Worm (Caenorhabditis elegans) whole organism, young adult: Measurements from ENCODE around the gene F53C3.8.

Experiments used
- B0336.3 ChIP-seq: fragments of 200-800 bp; sonication (Bioruptor generic); IDR thresholded peaks from 2 replicates; pipeline ENCODE4 v1.3.6; 2022; ENCODE audit warnings: missing genetic modification characterization, missing compliant biosample characterization
- F33H1.4 ChIP-seq: fragments of 200-800 bp; sonication (Bioruptor generic); IDR thresholded peaks from 2 replicates; pipeline ENCODE4 v1.3.6; 2022; ENCODE audit warnings: missing genetic modification reagents, missing genetic modification characterization, missing compliant biosample characterization
- K11D2.4 ChIP-seq: fragments of 200-800 bp; sonication (Bioruptor generic); IDR thresholded peaks from 2 replicates; pipeline ENCODE4 v1.3.6; 2022; ENCODE audit warnings: missing genetic modification reagents, missing genetic modification characterization, missing compliant biosample characterization
- Y67H2A.10 ChIP-seq: fragments of 200-800 bp; sonication (Bioruptor generic); conservative IDR thresholded peaks from 2 replicates; pipeline ENCODE4 v1.3.6; 2022; ENCODE audit warnings: missing genetic modification reagents, missing genetic modification characterization, missing compliant biosample characterization
- ama-1 ChIP-seq, 3 experiments: fragments of 150-350 bp in 1 of 3; sonication (generic microtip) in 2 of 3; optimal IDR thresholded peaks; 2 replicates each; lab custom pipeline; 2014 to 2018; ENCODE audit warnings: missing biosample characterization in 2 of 3, missing genetic modification characterization in 2 of 3, missing genetic modification reagents in 2 of 3
- aptf-2 ChIP-seq: fragments of 200-800 bp; sonication (Bioruptor generic); conservative IDR thresholded peaks from 2 replicates; pipeline ENCODE4 v1.3.6; 2022; ENCODE audit warnings: missing genetic modification reagents, missing genetic modification characterization, missing compliant biosample characterization
- attf-6 ChIP-seq: fragments of 200-800 bp; sonication (Bioruptor generic); IDR thresholded peaks from 2 replicates; pipeline ENCODE4 v1.3.6; 2022; ENCODE audit warnings: missing genetic modification reagents, missing genetic modification characterization, missing compliant biosample characterization
- bed-1 ChIP-seq: fragments of 200-800 bp; sonication (Bioruptor generic); IDR thresholded peaks from 2 replicates; pipeline ENCODE4 v1.3.6; 2022; ENCODE audit warnings: missing genetic modification reagents, missing genetic modification characterization, missing compliant biosample characterization
- ccch-3 ChIP-seq: fragments of 200-800 bp; sonication (Bioruptor generic); optimal IDR thresholded peaks from 2 replicates; lab custom pipeline; 2018; ENCODE audit warnings: mild to moderate bottlenecking, missing genetic modification characterization, missing compliant biosample characterization
- cebp-2 ChIP-seq: fragments of 200-800 bp; sonication (Bioruptor generic); IDR thresholded peaks from 2 replicates; pipeline ENCODE4 v1.3.6; 2022; ENCODE audit warnings: missing genetic modification characterization, missing compliant biosample characterization
- ceh-58 ChIP-seq: fragments of 200-800 bp; sonication (Bioruptor generic); IDR thresholded peaks from 2 replicates; pipeline ENCODE4 v1.3.6; 2022; ENCODE audit warnings: missing genetic modification characterization, missing compliant biosample characterization
- dox-1 ChIP-seq: fragments of 200-800 bp; sonication (Bioruptor generic); IDR thresholded peaks from 2 replicates; pipeline ENCODE4 v1.3.6; 2022; ENCODE audit warnings: missing genetic modification reagents, missing genetic modification characterization, missing compliant biosample characterization
- efl-1 ChIP-seq: fragments of 150-350 bp; optimal IDR thresholded peaks from 2 replicates; lab custom pipeline; 2014; ENCODE audit warnings: missing biosample characterization, missing genetic modification reagents, missing genetic modification characterization
- egl-44 ChIP-seq: fragments of 200-800 bp; sonication (Bioruptor generic); IDR thresholded peaks from 2 replicates; pipeline ENCODE4 v1.3.6; 2022; ENCODE audit warnings: missing genetic modification reagents, missing genetic modification characterization, missing compliant biosample characterization
- egrh-3 ChIP-seq: fragments of 200-800 bp; sonication (Bioruptor generic); IDR thresholded peaks from 2 replicates; pipeline ENCODE4 v1.3.6; 2022; ENCODE audit warnings: missing genetic modification reagents, missing genetic modification characterization, missing compliant biosample characterization
- ekl-4 ChIP-seq: fragments of 200-800 bp; sonication (Bioruptor generic); IDR thresholded peaks from 2 replicates; pipeline ENCODE4 v1.3.6; 2022; ENCODE audit warnings: missing genetic modification reagents, missing genetic modification characterization, missing compliant biosample characterization
- hlh-12 ChIP-seq: sonication (generic microtip); optimal IDR thresholded peaks from 2 replicates; lab custom pipeline; 2016; ENCODE audit warnings: missing genetic modification characterization, missing compliant biosample characterization
- hlh-26 ChIP-seq: fragments of 200-800 bp; sonication (Bioruptor generic); conservative IDR thresholded peaks from 2 replicates; pipeline ENCODE4 v1.3.6; 2022; ENCODE audit warnings: missing genetic modification reagents, missing genetic modification characterization, missing compliant biosample characterization
- let-526 ChIP-seq: fragments of 200-800 bp; sonication (Bioruptor generic); IDR thresholded peaks from 2 replicates; pipeline ENCODE4 v1.3.6; 2022; ENCODE audit warnings: missing genetic modification reagents, missing genetic modification characterization, missing compliant biosample characterization
- lin-35 ChIP-seq, 3 experiments: fragments of 150-350 bp in 2 of 3; sonication (generic microtip) in 1 of 3; optimal IDR thresholded peaks; 2 replicates each; lab custom pipeline; 2014 to 2018; ENCODE audit warnings: missing biosample characterization in 3 of 3, missing genetic modification characterization in 3 of 3, missing genetic modification reagents in 3 of 3
- lin-54 ChIP-seq: fragments of 200-800 bp; sonication (Bioruptor generic); optimal IDR thresholded peaks from 2 replicates; lab custom pipeline; 2018; ENCODE audit warnings: mild to moderate bottlenecking, missing genetic modification characterization, missing compliant biosample characterization
- lsl-1 ChIP-seq: fragments of 200-800 bp; sonication (Bioruptor generic); optimal IDR thresholded peaks from 2 replicates; lab custom pipeline; 2018; ENCODE audit warnings: mild to moderate bottlenecking, missing genetic modification characterization, moderate library complexity, missing compliant biosample characterization
- madf-3 ChIP-seq: fragments of 200-800 bp; sonication (Bioruptor generic); IDR thresholded peaks from 2 replicates; pipeline ENCODE4 v1.3.6; 2022; ENCODE audit warnings: missing genetic modification reagents, missing genetic modification characterization, missing compliant biosample characterization
- madf-6 ChIP-seq: fragments of 200-800 bp; sonication (Bioruptor generic); IDR thresholded peaks from 2 replicates; pipeline ENCODE4 v1.3.6; 2022; ENCODE audit warnings: missing genetic modification reagents, missing genetic modification characterization, missing compliant biosample characterization
- madf-8 ChIP-seq: fragments of 200-800 bp; sonication (Bioruptor generic); conservative IDR thresholded peaks from 2 replicates; pipeline ENCODE4 v1.3.6; 2022; ENCODE audit warnings: missing genetic modification reagents, missing genetic modification characterization, missing compliant biosample characterization
- mcd-1 ChIP-seq: fragments of 200-800 bp; sonication (Bioruptor generic); IDR thresholded peaks from 2 replicates; pipeline ENCODE4 v1.3.6; 2022; ENCODE audit warnings: missing genetic modification reagents, missing genetic modification characterization, missing compliant biosample characterization
- nhr-120 ChIP-seq: fragments of 200-800 bp; sonication (Bioruptor generic); IDR thresholded peaks from 2 replicates; pipeline ENCODE4 v1.3.6; 2022; ENCODE audit warnings: missing genetic modification characterization, missing compliant biosample characterization
- nhr-27 ChIP-seq: fragments of 200-800 bp; sonication (Bioruptor generic); optimal IDR thresholded peaks from 2 replicates; lab custom pipeline; 2018; ENCODE audit warnings: mild to moderate bottlenecking, missing genetic modification characterization, moderate library complexity, missing compliant biosample characterization
- pha-4 ChIP-seq: fragments of 150-350 bp; sonication (generic microtip); optimal IDR thresholded peaks from 2 replicates; lab custom pipeline; 2014; ENCODE audit warnings: missing biosample characterization, missing genetic modification reagents, missing genetic modification characterization
- rcor-1 ChIP-seq: fragments of 200-800 bp; sonication (Bioruptor generic); IDR thresholded peaks from 2 replicates; pipeline ENCODE4 v1.3.6; 2022; ENCODE audit warnings: missing genetic modification reagents, missing genetic modification characterization, missing compliant biosample characterization
- repo-1 ChIP-seq: sonication (generic microtip); optimal IDR thresholded peaks from 2 replicates; lab custom pipeline; 2017; ENCODE audit warnings: mild to moderate bottlenecking, missing genetic modification characterization, missing compliant biosample characterization
- tlf-1 ChIP-seq: fragments of 200-800 bp; sonication (Bioruptor generic); optimal IDR thresholded peaks from 2 replicates; lab custom pipeline; 2018; ENCODE audit warnings: mild to moderate bottlenecking, missing genetic modification characterization, missing compliant biosample characterization
- unc-62 ChIP-seq: fragments of 150-350 bp; optimal IDR thresholded peaks from 2 replicates; lab custom pipeline; 2014; ENCODE audit warnings: missing biosample characterization, missing genetic modification reagents, missing genetic modification characterization
- xnd-1 ChIP-seq: sonication (generic microtip); optimal IDR thresholded peaks from 2 replicates; lab custom pipeline; 2016; ENCODE audit warnings: missing genotype, missing genetic modification reagents, missing genetic modification characterization, missing compliant biosample characterization
- zim-3 ChIP-seq: sonication (generic microtip); optimal IDR thresholded peaks from 2 replicates; lab custom pipeline; 2017; ENCODE audit warnings: mild to moderate bottlenecking, missing genetic modification characterization, moderate library complexity, missing compliant biosample characterization
- ztf-22 ChIP-seq: fragments of 200-800 bp; sonication (Bioruptor generic); optimal IDR thresholded peaks from 2 replicates; lab custom pipeline; 2018; ENCODE audit warnings: mild to moderate bottlenecking, missing genetic modification characterization, moderate library complexity, missing compliant biosample characterization

The F53C3.8 gene

DNA sequence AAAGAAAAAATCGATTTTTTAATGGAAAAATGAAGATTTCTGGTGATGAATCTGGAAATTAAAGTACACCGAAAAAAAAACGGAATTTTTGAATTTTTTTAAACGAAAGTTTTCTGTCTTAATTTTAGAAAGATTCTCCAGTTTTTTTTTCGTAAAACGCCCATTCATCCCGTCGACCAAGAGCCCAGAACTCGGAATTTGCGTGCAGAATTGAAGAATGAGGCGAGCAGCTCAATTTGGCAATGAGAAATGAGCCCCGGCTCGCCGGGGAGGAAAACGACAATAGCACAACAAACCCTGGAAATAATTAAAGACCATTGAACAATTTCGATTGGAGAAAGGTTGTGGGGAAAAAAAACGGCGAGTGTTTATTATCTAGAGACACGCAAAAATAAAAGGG lies 40.6 kb downstream of the F53C3.8 start (continued):
- no peak for TF ChIP-seq egl-44 (GFP tag; lab: Robert Waterston, UW)
- TF ChIP-seq, all 124 proteins: peak for 24

DNA sequence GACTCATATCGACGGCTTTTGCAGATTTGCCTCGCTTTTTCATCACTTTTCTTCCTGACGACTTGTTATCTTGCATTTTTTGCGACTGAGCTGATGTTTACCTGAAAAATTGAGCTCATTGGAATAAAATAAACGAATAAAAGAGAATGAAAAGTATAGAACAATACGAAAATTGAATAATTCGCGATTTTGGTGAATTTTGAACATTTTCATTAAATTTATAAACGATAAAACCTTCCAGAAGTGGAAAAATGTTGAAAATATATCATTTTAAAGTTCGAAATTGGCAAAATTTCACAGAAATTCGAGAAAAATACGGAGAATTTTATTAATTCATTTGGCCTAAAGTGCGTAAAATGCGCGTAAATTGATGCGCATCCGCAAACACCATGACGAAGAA lies 42.4 kb downstream of the F53C3.8 start, which contains the start of gene Y14H12B.2:
Gene Y14H12B.2 (minus strand): TSS at position 101 of the 400 bp plus-strand sequence.
- TF ChIP-seq nhr-120 (GFP tag; lab: Robert Waterston, UW) (no peak), repo-1 (tag; lab: Kevin White, UChicago) (no peak), dox-1 (GFP tag; lab: Robert Waterston, UW) (no peak), egrh-3 (no peak), ama-1 (optimal IDR thresholded peaks at IDR 0.05; lab: Kevin White, UChicago) (no peak), ama-1 (GFP tag; optimal IDR thresholded peaks at IDR 0.05; lab: Kevin White, UChicago) (no peak), ccch-3 (GFP tag; lab: Kevin White, UChicago) (no peak), cebp-2 (GFP tag; lab: Robert Waterston, UW) (no peak), unc-62 (no peak), lin-35 (GFP tag; optimal IDR thresholded peaks at IDR 0.05; lab: Kevin White, UChicago) (no peak), attf-6 (GFP tag; lab: Robert Waterston, UW) (no peak), mcd-1 (GFP tag; lab: Robert Waterston, UW) (no peak), aptf-2 (GFP tag; lab: Robert Waterston, UW) (no peak), let-526 (GFP tag; lab: Robert Waterston, UW) (no peak), hlh-12 (tag; lab: Kevin White, UChicago) (no peak), madf-8 (GFP tag; lab: Robert Waterston, UW) (no peak), tlf-1 (GFP tag; lab: Kevin White, UChicago) (no peak), bed-1 (GFP tag; lab: Robert Waterston, UW) (no peak)

DNA sequence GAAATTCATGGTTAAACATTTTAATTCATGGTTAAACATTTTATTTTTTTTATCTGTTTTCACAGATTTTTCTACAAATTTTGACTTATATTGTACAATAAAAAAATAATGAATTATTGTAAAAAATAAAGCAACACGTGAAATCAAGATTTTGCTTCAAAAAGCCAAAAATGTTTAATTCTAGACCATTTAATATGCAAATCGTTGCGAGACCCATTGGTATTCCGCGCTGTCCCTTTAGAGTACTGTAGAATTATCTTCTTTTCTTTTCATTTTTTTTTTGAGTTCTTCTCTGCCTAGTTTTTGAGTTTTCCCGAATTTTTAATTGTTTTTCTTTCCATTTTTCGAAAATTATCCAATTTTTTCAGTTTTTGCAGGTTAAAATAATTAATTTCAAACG lies 42.9 kb downstream of the F53C3.8 start, which contains the start of gene Y14H12B.1:
Gene Y14H12B.1 (plus strand): TSS at position 363 of the 400 bp plus-strand sequence.
- TF ChIP-seq ztf-22 (GFP tag; lab: Kevin White, UChicago) (no peak), xnd-1 (tag; lab: Kevin White, UChicago) (peak; percentile 74), lsl-1 (GFP tag; lab: Kevin White, UChicago) (peak; percentile 84), F33H1.4 (GFP tag; lab: Robert Waterston, UW) (peak; percentile 88), madf-8 (GFP tag; lab: Robert Waterston, UW) (peak; percentile 72), Y67H2A.10 (GFP tag; lab: Robert Waterston, UW) (no peak), B0336.3 (no peak), madf-6 (GFP tag; lab: Robert Waterston, UW) (peak; percentile 82), rcor-1 (GFP tag; lab: Robert Waterston, UW) (no peak), ceh-58 (no peak), K11D2.4 (GFP tag; lab: Robert Waterston, UW) (no peak), efl-1 (peak; percentile 17)
- TF ChIP-seq, all 124 proteins: peak for 6

DNA sequence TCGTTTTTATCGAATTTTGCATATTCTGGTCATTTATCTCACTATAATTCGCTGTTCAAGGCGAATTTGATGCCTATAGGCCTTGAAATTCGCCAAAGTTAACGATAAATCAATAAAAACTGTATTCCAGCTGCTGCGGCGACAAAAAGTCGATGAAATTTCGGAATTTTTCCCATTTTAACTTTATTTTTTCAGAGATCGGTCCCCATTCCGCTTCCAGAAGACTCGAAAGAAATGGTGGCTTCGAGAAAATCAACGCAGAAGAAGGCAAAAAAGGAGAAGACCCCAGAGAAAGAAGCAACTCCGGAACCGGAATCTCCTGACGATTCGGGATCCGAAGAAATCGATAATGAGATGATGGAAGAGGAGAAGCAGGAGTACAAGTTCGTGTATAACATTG lies 43.9 kb downstream of the F53C3.8 start:
- peak; percentile 71; the same call in 1 of the 2 replicates for TF ChIP-seq madf-3 (GFP tag; lab: Robert Waterston, UW)
- TF ChIP-seq ekl-4 (GFP tag; lab: Robert Waterston, UW), result 0 out of 2 replicates have a peak, but pooled peaks have one; percentile 19
- no peak for TF ChIP-seq nhr-27 (tag; lab: Kevin White, UChicago)
- TF ChIP-seq pha-4 (tag; lab: Kevin White, UChicago), result no peak
- peak; percentile 51; the same call in 1 of the 2 replicates for TF ChIP-seq madf-6 (GFP tag; lab: Robert Waterston, UW)
- peak; percentile 2 for TF ChIP-seq lin-54 (GFP tag; lab: Kevin White, UChicago)
- TF ChIP-seq hlh-26 (GFP tag; lab: Robert Waterston, UW), result no peak
- TF ChIP-seq zim-3 (tag; lab: Kevin White, UChicago), result no peak
- 0 out of 2 replicates have a peak, but pooled peaks have one; percentile 27 for TF ChIP-seq B0336.3
